Fruit fly (Drosophila melanogaster): ENCODE results near the gene CG7720.

dm6 chr3R:18790619-18791018, 4.3 kb downstream of the CG7720 start:
- TF ChIP-seq Dll (optimal IDR thresholded peaks at IDR 0.05) (no peak), pan (optimal IDR thresholded peaks at IDR 0.05) (no peak), psq (optimal IDR thresholded peaks at IDR 0.05) (no peak)
